Worm (Caenorhabditis elegans) whole organism, mixed stage, embryonic: ENCODE results near the gene K11H3.2.

ENCODE experiments used
- M03D4.4 ChIP-seq: sonication (generic microtip); optimal IDR thresholded peaks from 2 replicates; lab custom pipeline; 2017; ENCODE audit warnings: mild to moderate bottlenecking, missing genetic modification characterization, missing compliant biosample characterization
- bed-3 ChIP-seq: fragments of 200-800 bp; sonication (Bioruptor generic); optimal IDR thresholded peaks from 3 replicates; lab custom pipeline; 2018; ENCODE audit warnings: mild to moderate bottlenecking, missing genetic modification characterization, moderate library complexity, missing compliant biosample characterization
- blmp-1 ChIP-seq: fragments of 150-350 bp; optimal IDR thresholded peaks from 2 replicates; lab custom pipeline; 2014; ENCODE audit warnings: missing biosample characterization, missing genetic modification characterization
- ceh-39 ChIP-seq: fragments of 150-350 bp; optimal IDR thresholded peaks from 2 replicates; lab custom pipeline; 2014; ENCODE audit warnings: missing biosample characterization, missing genetic modification characterization
- ceh-43 ChIP-seq: fragments of 200-800 bp; sonication (Bioruptor generic); optimal IDR thresholded peaks from 2 replicates; lab custom pipeline; 2018; ENCODE audit warnings: mild to moderate bottlenecking, missing genetic modification characterization, moderate library complexity, missing compliant biosample characterization
- ceh-83 ChIP-seq: fragments of 200-800 bp; sonication (Bioruptor generic); optimal IDR thresholded peaks from 2 replicates; lab custom pipeline; 2018; ENCODE audit warnings: mild to moderate bottlenecking, missing genetic modification characterization, missing compliant biosample characterization
- ces-1 ChIP-seq: fragments of 150-350 bp; optimal IDR thresholded peaks from 2 replicates; lab custom pipeline; 2014; ENCODE audit warnings: missing biosample characterization, missing genetic modification reagents, missing genetic modification characterization
- cnd-1 ChIP-seq: fragments of 200-800 bp; sonication (Bioruptor generic); optimal IDR thresholded peaks from 2 replicates; lab custom pipeline; 2018; ENCODE audit warnings: mild to moderate bottlenecking, missing genetic modification characterization, missing compliant biosample characterization
- drap-1 ChIP-seq: fragments of 200-800 bp; sonication (Bioruptor generic); optimal IDR thresholded peaks from 3 replicates; lab custom pipeline; 2018; ENCODE audit warnings: mild to moderate bottlenecking, missing genetic modification characterization, missing compliant biosample characterization
- elt-1 ChIP-seq: sonication (generic microtip); optimal IDR thresholded peaks from 2 replicates; lab custom pipeline; 2017; ENCODE audit warnings: missing genetic modification characterization, mild to moderate bottlenecking, missing compliant biosample characterization, antibody characterized with exemption, moderate library complexity, borderline replicate concordance; ENCODE audit not compliant: insufficient read depth
- elt-3 ChIP-seq: fragments of 150-350 bp; optimal IDR thresholded peaks from 2 replicates; lab custom pipeline; 2014; ENCODE audit warnings: missing biosample characterization, missing genetic modification characterization
- flh-1 ChIP-seq: fragments of 200-800 bp; sonication (Bioruptor generic); optimal IDR thresholded peaks from 2 replicates; lab custom pipeline; 2018; ENCODE audit warnings: mild to moderate bottlenecking, missing genetic modification characterization, moderate library complexity, missing compliant biosample characterization
- ham-2 ChIP-seq: fragments of 200-800 bp; sonication (Bioruptor generic); optimal IDR thresholded peaks from 2 replicates; lab custom pipeline; 2018; ENCODE audit warnings: mild to moderate bottlenecking, missing genetic modification characterization, missing compliant biosample characterization
- hlh-1 ChIP-seq: fragments of 150-350 bp; optimal IDR thresholded peaks from 2 replicates; lab custom pipeline; 2014; ENCODE audit warnings: missing biosample characterization, missing genetic modification reagents, missing genetic modification characterization
- lin-13 ChIP-seq: fragments of 150-350 bp; optimal IDR thresholded peaks from 2 replicates; lab custom pipeline; 2014; ENCODE audit warnings: missing biosample characterization, missing genetic modification characterization
- lin-32 ChIP-seq: fragments of 200-800 bp; sonication (Bioruptor generic); optimal IDR thresholded peaks from 2 replicates; lab custom pipeline; 2018; ENCODE audit warnings: mild to moderate bottlenecking, missing genetic modification characterization, missing compliant biosample characterization
- lsy-2 ChIP-seq: fragments of 150-350 bp; optimal IDR thresholded peaks from 2 replicates; lab custom pipeline; 2014; ENCODE audit warnings: missing biosample characterization, missing genetic modification characterization
- mab-5 ChIP-seq: fragments of 150-350 bp; optimal IDR thresholded peaks from 2 replicates; lab custom pipeline; 2014; ENCODE audit warnings: missing biosample characterization, missing genetic modification characterization
- mep-1 ChIP-seq: fragments of 150-350 bp; optimal IDR thresholded peaks from 2 replicates; lab custom pipeline; 2017; ENCODE audit warnings: missing biosample characterization, missing genetic modification reagents, missing genetic modification characterization, inconsistent platforms
- mls-2 ChIP-seq: sonication (generic microtip); optimal IDR thresholded peaks from 2 replicates; lab custom pipeline; 2016; ENCODE audit warnings: mild to moderate bottlenecking, missing genetic modification characterization, moderate library complexity, missing compliant biosample characterization
- nhr-12 ChIP-seq: fragments of 150-350 bp; optimal IDR thresholded peaks from 2 replicates; lab custom pipeline; 2014; ENCODE audit warnings: missing biosample characterization, missing genetic modification characterization
- nhr-2 ChIP-seq: fragments of 150-350 bp; optimal IDR thresholded peaks from 2 replicates; lab custom pipeline; 2014; ENCODE audit warnings: missing biosample characterization, missing genetic modification characterization
- nhr-237 ChIP-seq: fragments of 150-350 bp; optimal IDR thresholded peaks from 2 replicates; lab custom pipeline; 2014; ENCODE audit warnings: missing biosample characterization, missing genetic modification characterization
- nhr-28 ChIP-seq: fragments of 150-350 bp; optimal IDR thresholded peaks from 2 replicates; lab custom pipeline; 2014; ENCODE audit warnings: missing biosample characterization, missing genetic modification characterization
- nhr-76 ChIP-seq: sonication (generic microtip); optimal IDR thresholded peaks from 2 replicates; lab custom pipeline; 2017; ENCODE audit warnings: missing biosample characterization, missing genetic modification characterization
- pha-4 ChIP-seq: fragments of 150-350 bp; optimal IDR thresholded peaks from 2 replicates; lab custom pipeline; 2018; ENCODE audit warnings: missing biosample characterization, missing genetic modification reagents, missing genetic modification characterization
- sem-2 ChIP-seq: fragments of 200-800 bp; sonication (Bioruptor generic); optimal IDR thresholded peaks from 2 replicates; lab custom pipeline; 2018; ENCODE audit warnings: mild to moderate bottlenecking, missing genetic modification characterization, missing compliant biosample characterization
- snpc-4 ChIP-seq: fragments of 150-350 bp; optimal IDR thresholded peaks from 2 replicates; lab custom pipeline; 2014; ENCODE audit warnings: missing biosample characterization, missing genetic modification characterization
- sptf-1 ChIP-seq: sonication (generic microtip); optimal IDR thresholded peaks from 2 replicates; lab custom pipeline; 2017; ENCODE audit warnings: mild to moderate bottlenecking, missing genetic modification characterization, moderate library complexity, missing compliant biosample characterization
- tbx-8 ChIP-seq: fragments of 200-800 bp; sonication (Bioruptor generic); optimal IDR thresholded peaks from 2 replicates; lab custom pipeline; 2018; ENCODE audit warnings: mild to moderate bottlenecking, missing genetic modification characterization, moderate library complexity, missing compliant biosample characterization
- unc-120 ChIP-seq: sonication (generic microtip); optimal IDR thresholded peaks from 2 replicates; lab custom pipeline; 2017; ENCODE audit warnings: missing genetic modification characterization, missing compliant biosample characterization; ENCODE audit not compliant: poor library complexity, severe bottlenecking
- unc-39 ChIP-seq: fragments of 150-350 bp; optimal IDR thresholded peaks from 2 replicates; lab custom pipeline; 2014; ENCODE audit warnings: missing biosample characterization, missing genetic modification characterization
- unc-62 ChIP-seq: fragments of 150-350 bp; optimal IDR thresholded peaks from 2 replicates; lab custom pipeline; 2014; ENCODE audit warnings: missing biosample characterization, missing genetic modification reagents, missing genetic modification characterization
- zip-8 ChIP-seq: fragments of 150-350 bp; optimal IDR thresholded peaks from 2 replicates; lab custom pipeline; 2014; ENCODE audit warnings: missing biosample characterization, missing genetic modification characterization
- ztf-11 ChIP-seq: fragments of 150-350 bp; optimal IDR thresholded peaks from 2 replicates; lab custom pipeline; 2014; ENCODE audit warnings: missing biosample characterization, missing genetic modification characterization

Gene K11H3.2

DNA sequence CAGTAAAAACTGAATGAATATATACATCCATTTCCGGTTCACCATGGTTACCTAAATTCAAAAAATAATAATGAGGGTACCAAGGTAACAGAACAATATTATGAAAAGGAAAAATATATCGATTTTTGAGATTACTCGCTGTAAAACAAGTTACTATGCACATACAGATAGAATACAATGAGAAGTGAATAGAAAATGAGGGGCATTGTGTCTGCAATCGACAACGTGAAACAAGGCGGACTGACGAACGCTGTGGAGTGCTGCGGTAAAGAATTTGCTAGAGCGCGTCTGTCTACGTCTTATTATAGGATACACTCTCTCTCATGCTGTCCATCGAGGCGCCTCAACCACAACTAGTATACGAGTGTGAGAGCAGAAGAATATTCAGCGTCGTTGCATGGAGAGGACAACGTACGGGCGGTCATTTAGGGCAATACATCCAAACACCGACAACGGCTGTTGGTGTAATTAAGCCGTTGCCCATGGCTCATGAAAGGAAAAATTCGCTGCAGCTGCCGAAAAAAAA, 29.0 kb upstream of the K11H3.2 start, which contains the start of gene cnx-1:
cnx-1 (minus strand) TSS at position 51 of the 526 bp plus-strand sequence.
- TF ChIP-seq ham-2 (GFP tag; lab: Kevin White, UChicago), result peak; percentile 34
- TF ChIP-seq lsy-2 (tag; lab: Kevin White, UChicago), result no peak
- peak; percentile 29 for TF ChIP-seq sptf-1
- TF ChIP-seq M03D4.4 (tag; lab: Kevin White, UChicago), result no peak
- peak; percentile 16 for TF ChIP-seq lin-32 (GFP tag; lab: Kevin White, UChicago)
- no peak for TF ChIP-seq ceh-43
- peak; percentile 73 for TF ChIP-seq mls-2 (tag; lab: Kevin White, UChicago)
- peak; percentile 38 for TF ChIP-seq unc-62 (GFP tag; lab: Kevin White, UChicago)
- peak; percentile 4 for TF ChIP-seq ces-1 (GFP tag; lab: Kevin White, UChicago)
- no peak for TF ChIP-seq hlh-1 (tag; lab: Kevin White, UChicago)
- no peak for TF ChIP-seq unc-39 (tag; lab: Kevin White, UChicago)
- TF ChIP-seq snpc-4 (tag; lab: Kevin White, UChicago), result no peak
- TF ChIP-seq cnd-1, result peak; percentile 67
- no peak for TF ChIP-seq lin-13 (tag; lab: Kevin White, UChicago)
- TF ChIP-seq unc-120 (tag; lab: Kevin White, UChicago), result peak; percentile 30
- no peak for TF ChIP-seq blmp-1 (tag; lab: Kevin White, UChicago)
- TF ChIP-seq nhr-76 (tag; lab: Kevin White, UChicago), result no peak
- peak; percentile 8 for TF ChIP-seq mep-1 (tag; lab: Kevin White, UChicago)
- no peak for TF ChIP-seq nhr-12
- peak; percentile 84 for TF ChIP-seq nhr-2
- TF ChIP-seq, all 35 proteins: peak for 10

ce11 chrIII:9817894-9818293, 28.3 kb upstream of the K11H3.2 start:
- peak; percentile 81 for TF ChIP-seq lsy-2 (tag; lab: Kevin White, UChicago)
- TF ChIP-seq hlh-1 (tag; lab: Kevin White, UChicago), result no peak

ce11 chrIII:9818763-9819162, 27.4 kb upstream of the K11H3.2 start, which contains the start of gene panl-3:
TSS of gene panl-3 (plus strand) at chrIII:9819056.
- TF ChIP-seq nhr-2, result no peak
- TF ChIP-seq unc-120 (tag; lab: Kevin White, UChicago), result no peak
- no peak for TF ChIP-seq bed-3 (GFP tag; lab: Kevin White, UChicago)
- no peak for TF ChIP-seq lin-32 (GFP tag; lab: Kevin White, UChicago)
- peak; percentile 14 for TF ChIP-seq lin-13 (tag; lab: Kevin White, UChicago)
- no peak for TF ChIP-seq nhr-28 (tag; lab: Kevin White, UChicago)
- TF ChIP-seq M03D4.4 (tag; lab: Kevin White, UChicago), result no peak
- TF ChIP-seq blmp-1 (tag; lab: Kevin White, UChicago), result no peak
- TF ChIP-seq nhr-12, result no peak
- TF ChIP-seq ztf-11 (tag; lab: Kevin White, UChicago), result no peak
- no peak for TF ChIP-seq ceh-43
- no peak for TF ChIP-seq ceh-83
- no peak for TF ChIP-seq zip-8 (tag; lab: Kevin White, UChicago)
- no peak for TF ChIP-seq hlh-1 (tag; lab: Kevin White, UChicago)
- no peak for TF ChIP-seq mls-2 (tag; lab: Kevin White, UChicago)
- no peak for TF ChIP-seq ces-1 (GFP tag; lab: Kevin White, UChicago)
- TF ChIP-seq nhr-76 (tag; lab: Kevin White, UChicago), result no peak
- TF ChIP-seq sem-2 (GFP tag; lab: Kevin White, UChicago), result no peak
- TF ChIP-seq mep-1 (tag; lab: Kevin White, UChicago), result peak; percentile 49
- no peak for TF ChIP-seq drap-1 (GFP tag; lab: Kevin White, UChicago)
- TF ChIP-seq ham-2 (GFP tag; lab: Kevin White, UChicago), result no peak
- no peak for TF ChIP-seq flh-1 (GFP tag; lab: Kevin White, UChicago)
- TF ChIP-seq elt-1 (tag; lab: Kevin White, UChicago), result no peak
- no peak for TF ChIP-seq elt-3 (tag; lab: Kevin White, UChicago)
- peak; percentile 46 for TF ChIP-seq cnd-1
- TF ChIP-seq snpc-4 (tag; lab: Kevin White, UChicago), result no peak
- TF ChIP-seq mab-5, result no peak
- TF ChIP-seq unc-62 (GFP tag; lab: Kevin White, UChicago), result no peak
- TF ChIP-seq lsy-2 (tag; lab: Kevin White, UChicago), result peak; percentile 4
- TF ChIP-seq ceh-39 (tag; lab: Kevin White, UChicago), result no peak
- peak; percentile 23 for TF ChIP-seq pha-4 (tag; lab: Kevin White, UChicago)
- TF ChIP-seq nhr-237, result no peak
- peak; percentile 37 for TF ChIP-seq sptf-1
- TF ChIP-seq tbx-8, result no peak
- TF ChIP-seq unc-39 (tag; lab: Kevin White, UChicago), result no peak
